Worm (Caenorhabditis elegans): ENCODE data around the gene F59B1.2.
A peak's percentile ranks its signal among the peaks of the same experiment; 100 is the strongest.

F59B1.2 gene

ce11 chrV:3677212-3677611, 44.1 kb downstream of the F59B1.2 start:
- peak; percentile 6 for TF ChIP-seq rnt-1 (tag; optimal IDR thresholded peaks at IDR 0.05)
- TF ChIP-seq elt-4 (tag; optimal IDR thresholded peaks at IDR 0.05), result no peak
- peak; percentile 41 for TF ChIP-seq ceh-18 (tag; optimal IDR thresholded peaks at IDR 0.05)
- TF ChIP-seq hlh-8 (tag; optimal IDR thresholded peaks at IDR 0.05), result peak; percentile 57
- TF ChIP-seq fkh-10 (GFP tag; optimal IDR thresholded peaks at IDR 0.05), result no peak
- TF ChIP-seq hlh-30 (tag; optimal IDR thresholded peaks at IDR 0.05; ENCODE audit: insufficient read depth), result peak; percentile 28
- TF ChIP-seq nfya-1 (tag; optimal IDR thresholded peaks at IDR 0.05), result peak; percentile 5
- TF ChIP-seq unc-55 (GFP tag; optimal IDR thresholded peaks at IDR 0.05), result peak; percentile 89

- no peak for TF ChIP-seq Y22D7AL.16 (tag; optimal IDR thresholded peaks at IDR 0.05)
- TF ChIP-seq nfya-1 (tag; optimal IDR thresholded peaks at IDR 0.05), result peak; percentile 52
Observed at ce11 chrV:3678513-3678912, 45.4 kb downstream of the F59B1.2 start.

ce11 chrV:3682553-3682952, 49.4 kb downstream of the F59B1.2 start, which contains the start of gene W08A12.3:
Gene W08A12.3, plus strand, starts transcription at chrV:3682853.
- TF ChIP-seq rnt-1 (tag; optimal IDR thresholded peaks at IDR 0.05) (no peak), T23F11.4 (GFP tag; optimal IDR thresholded peaks at IDR 0.05) (no peak), fax-1 (tag; optimal IDR thresholded peaks at IDR 0.05) (no peak)

Measured in whole organism, late embryonic.